Fruit fly (Drosophila melanogaster): Measurements from ENCODE around the gene CG17190.

- TF ChIP-seq kay (GFP tag; ENCODE audit: borderline replicate concordance) = no peak
- no peak for TF ChIP-seq Mnt (GFP tag; optimal IDR thresholded peaks at IDR 0.05)
- no peak for TF ChIP-seq cic (GFP tag; optimal IDR thresholded peaks at IDR 0.05)
- TF ChIP-seq CG1620 (GFP tag; optimal IDR thresholded peaks at IDR 0.05) = no peak
- no peak for TF ChIP-seq bab1 (GFP tag; optimal IDR thresholded peaks at IDR 0.05)
- TF ChIP-seq CG5204 (GFP tag; optimal IDR thresholded peaks at IDR 0.05) = no peak
- TF ChIP-seq Hr96 (GFP tag; optimal IDR thresholded peaks at IDR 0.05) = no peak
- no peak for TF ChIP-seq ovo (GFP tag; optimal IDR thresholded peaks at IDR 0.05)
- TF ChIP-seq CG11617 (GFP tag; optimal IDR thresholded peaks at IDR 0.05) = no peak
- TF ChIP-seq cnc (optimal IDR thresholded peaks at IDR 0.05) = no peak
- no peak for TF ChIP-seq CG12768 (GFP tag; optimal IDR thresholded peaks at IDR 0.05)
- TF ChIP-seq Clk (GFP tag; optimal IDR thresholded peaks at IDR 0.05) = no peak
Observed at dm6 chr3R:20027841-20028240, 14.5 kb upstream of the CG17190 start, which contains the start of the genes CG4424 and CG4854.
